Fruit fly (Drosophila melanogaster) whole organism, wandering third instar larva: ENCODE results near the gene cher.

Experiments
- CG32264 ChIP-seq: fragments of 200-800 bp; sonication (Bioruptor generic); optimal IDR thresholded peaks from 2 replicates; lab custom pipeline; 2016; ENCODE audit warnings: missing biosample characterization, missing genetic modification characterization
- CrebA ChIP-seq: fragments of 200-800 bp; sonication (Bioruptor generic); optimal IDR thresholded peaks from 2 replicates; lab custom pipeline; 2016; ENCODE audit warnings: missing biosample characterization, mild to moderate bottlenecking, missing genetic modification characterization, borderline replicate concordance
- Dfd ChIP-seq: fragments of >200 bp; optimal IDR thresholded peaks from 2 replicates; lab custom pipeline; 2017; ENCODE audit warnings: missing biosample characterization, missing genetic modification characterization
- GATAd ChIP-seq: sonication (Bioruptor generic); optimal IDR thresholded peaks from 2 replicates; lab custom pipeline; 2016; ENCODE audit warnings: missing biosample characterization, missing genetic modification characterization
- Hr78 ChIP-seq: fragments of >200 bp; optimal IDR thresholded peaks from 2 replicates; lab custom pipeline; 2017; ENCODE audit warnings: missing biosample characterization, missing genetic modification characterization
- Myc ChIP-seq: fragments of >200 bp; optimal IDR thresholded peaks from 2 replicates; lab custom pipeline; 2017
- dl ChIP-seq, 2 experiments: fragments of 175-275, 200-275 bp in 1 of 2; fragments of 200-275 bp in 1 of 2; sonication (Bioruptor generic); optimal IDR thresholded peaks; lab custom pipeline; 2018; ENCODE audit warnings: mild to moderate bottlenecking in 2 of 2, missing biosample characterization in 2 of 2, missing genetic modification characterization in 2 of 2, moderate library complexity in 2 of 2; ENCODE audit not compliant: partially characterized antibody in 2 of 2, insufficient read depth in 1 of 2
- dmrt93B ChIP-seq: fragments of 200-800 bp; sonication (Bioruptor generic); optimal IDR thresholded peaks from 2 replicates; lab custom pipeline; 2018; ENCODE audit warnings: missing biosample characterization, mild to moderate bottlenecking, missing genetic modification characterization
- foxo ChIP-seq, 2 experiments: fragments of 200-800 bp; sonication (Bioruptor generic); optimal IDR thresholded peaks; 2 replicates in 1 of 2; 3 replicates in 1 of 2; lab custom pipeline; 2016 to 2017; ENCODE audit warnings: missing biosample characterization in 2 of 2, missing genetic modification characterization in 2 of 2
- h ChIP-seq: fragments of 200-800 bp; sonication (Bioruptor generic); optimal IDR thresholded peaks from 3 replicates; lab custom pipeline; 2016; ENCODE audit warnings: missing biosample characterization, mild to moderate bottlenecking, missing genetic modification characterization
- psq ChIP-seq: fragments of 200-800 bp; sonication (Bioruptor generic); optimal IDR thresholded peaks from 3 replicates; lab custom pipeline; 2017; ENCODE audit warnings: missing biosample characterization, mild to moderate bottlenecking, missing genetic modification characterization, moderate library complexity
- rgr ChIP-seq: fragments of 200-800 bp; sonication (Bioruptor generic); optimal IDR thresholded peaks from 3 replicates; lab custom pipeline; 2016; ENCODE audit warnings: missing biosample characterization, mild to moderate bottlenecking, missing genetic modification characterization
- usp ChIP-seq: fragments of >200 bp; optimal IDR thresholded peaks from 2 replicates; lab custom pipeline; 2017; ENCODE audit warnings: missing biosample characterization, missing genetic modification characterization

DNA sequence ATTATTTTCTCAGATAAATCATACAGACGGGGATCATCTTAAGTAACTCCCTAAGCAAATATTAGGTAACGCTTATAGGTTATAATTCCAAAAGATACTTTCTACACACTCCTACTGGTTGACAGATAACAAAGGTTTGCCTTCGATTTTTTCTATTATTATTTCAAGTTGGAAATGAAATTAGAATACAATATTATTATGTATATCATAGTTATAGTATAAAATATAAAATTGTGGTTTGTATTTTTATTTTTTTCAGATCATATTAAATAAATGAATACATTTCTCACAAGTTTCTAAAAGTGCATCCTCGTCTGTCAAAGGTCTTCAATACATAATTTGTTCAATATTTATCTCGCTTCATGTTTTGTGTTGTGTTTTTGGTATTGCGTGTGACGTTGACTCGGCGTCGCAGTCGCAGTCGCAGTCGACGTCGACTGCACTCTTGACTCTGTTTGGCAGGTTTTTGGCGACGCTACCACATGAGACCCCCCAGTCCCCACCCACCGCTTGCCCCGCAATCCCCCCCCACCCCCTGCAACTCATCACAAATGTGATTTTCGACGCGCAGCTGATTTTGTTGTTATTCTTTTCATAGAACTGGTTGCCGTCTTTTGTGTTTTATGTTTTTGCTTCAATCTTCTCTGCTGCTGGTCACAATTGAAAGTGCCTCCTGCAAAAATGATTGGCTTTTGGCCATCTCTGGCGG is 2.2 kb downstream of the cher start:
- TF ChIP-seq psq (GFP tag; lab: Kevin White, UChicago) (peak; percentile 60), rgr (peak; percentile 53), CrebA (no peak), usp (GFP tag; lab: Kevin White, UChicago) (no peak), CG32264 (no peak), h (GFP tag; lab: Kevin White, UChicago) (peak; percentile 26), Myc (lab: Kevin White, UChicago) (no peak), foxo (GFP tag; optimal IDR thresholded peaks at IDR 0.05; lab: Kevin White, UChicago) (peak in 1 of 2 experiments; percentile 78), dmrt93B (peak; percentile 40), dl (GFP tag; optimal IDR thresholded peaks at IDR 0.05; lab: Kevin White, UChicago; ENCODE audit: insufficient read depth in 1 of 2, partially characterized antibody in 2 of 2) (no peak), Hr78 (GFP tag; lab: Kevin White, UChicago) (no peak), Dfd (GFP tag; lab: Kevin White, UChicago) (no peak), GATAd (GFP tag; lab: Kevin White, UChicago) (no peak)
